Fruit fly (Drosophila melanogaster) whole organism, wandering third instar larva: ENCODE measurements around the gene eEF1alpha2.

Experiments used
- Abd-B ChIP-seq: fragments of >200 bp; optimal IDR thresholded peaks from 2 replicates; lab custom pipeline; 2017; ENCODE audit warnings: missing biosample characterization, missing genetic modification characterization
- GATAd ChIP-seq: sonication (Bioruptor generic); optimal IDR thresholded peaks from 2 replicates; lab custom pipeline; 2016; ENCODE audit warnings: missing biosample characterization, missing genetic modification characterization
- Mio ChIP-seq: sonication (Bioruptor generic); optimal IDR thresholded peaks from 2 replicates; lab custom pipeline; 2016; ENCODE audit warnings: missing biosample characterization, missing genetic modification characterization
- Myc ChIP-seq: fragments of >200 bp; optimal IDR thresholded peaks from 2 replicates; lab custom pipeline; 2017
- ey ChIP-seq: fragments of 200-800 bp; sonication (Bioruptor generic); optimal IDR thresholded peaks from 2 replicates; lab custom pipeline; 2016; ENCODE audit warnings: missing biosample characterization, missing genetic modification characterization
- lola ChIP-seq: fragments of >200 bp; optimal IDR thresholded peaks from 2 replicates; lab custom pipeline; 2017; ENCODE audit warnings: missing biosample characterization, missing genetic modification characterization

DNA sequence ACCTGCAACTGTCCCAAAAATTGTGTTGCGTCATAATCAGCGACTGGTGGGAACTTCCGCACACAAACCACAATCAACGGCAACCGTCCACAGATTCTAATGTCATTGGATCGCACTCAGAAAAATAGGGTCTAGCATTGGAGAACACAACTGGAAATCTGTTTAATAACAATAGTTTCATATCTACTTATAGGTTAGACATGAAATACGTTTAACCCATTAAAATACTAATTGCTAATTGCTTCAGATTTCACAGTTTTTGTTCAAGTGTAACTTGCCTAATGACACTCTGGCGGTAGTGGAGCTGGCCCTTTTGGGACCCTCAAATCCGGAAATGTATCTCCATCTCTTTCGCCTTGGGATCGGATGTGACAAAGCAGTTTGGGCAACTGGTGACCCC lies 41.6 kb upstream of the eEF1alpha2 start:
- TF ChIP-seq Myc (lab: Kevin White, UChicago) (no peak), Mio (GFP tag; lab: Kevin White, UChicago) (no peak), ey (GFP tag; lab: Kevin White, UChicago) (no peak), Abd-B (GFP tag; lab: Kevin White, UChicago) (no peak), GATAd (no peak), lola (GFP tag; lab: Kevin White, UChicago) (no peak)
